Fruit fly (Drosophila melanogaster): ENCODE data around the gene CG31495.

CG31495 gene

DNA sequence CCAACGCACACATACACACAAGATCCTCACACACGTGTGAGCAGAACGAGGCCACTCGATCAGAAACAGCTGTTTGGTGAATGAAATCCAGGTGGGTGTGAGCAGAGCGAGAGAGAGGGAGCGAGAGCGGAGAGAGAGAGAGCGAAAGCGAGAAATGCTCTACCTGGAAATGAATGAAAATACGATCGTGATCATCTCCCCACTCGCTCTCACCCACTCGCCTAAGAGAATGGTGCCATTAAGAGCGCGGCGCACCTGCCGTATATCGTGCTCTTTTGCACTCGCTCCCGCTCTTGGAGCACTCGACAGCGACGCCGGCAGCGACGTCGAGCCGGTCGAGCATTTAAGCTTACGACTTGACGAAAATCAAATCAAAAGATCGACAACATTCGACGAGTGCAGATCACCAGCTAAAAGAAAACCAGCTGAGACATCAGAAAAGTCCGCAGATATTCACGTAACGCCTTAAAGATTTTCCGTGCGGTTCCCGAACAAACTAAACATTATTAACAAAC lies 26.9 kb downstream of the CG31495 start, which contains the start of the genes tal-1A, tal-2A, tal-3A and tal-AA:
Gene tal-1A, plus strand, starts transcription at position 374 of the 515 bp plus-strand sequence.
Gene tal-2A, plus strand, starts transcription at position 374 of the 515 bp plus-strand sequence.
Gene tal-3A, plus strand, starts transcription at position 374 of the 515 bp plus-strand sequence.
Gene tal-AA, plus strand, starts transcription at position 374 of the 515 bp plus-strand sequence.
- peak in 1 of 2 experiments; percentile 20 for TF ChIP-seq EcR (GFP tag; optimal IDR thresholded peaks at IDR 0.05)
- no peak for TF ChIP-seq usp (GFP tag; optimal IDR thresholded peaks at IDR 0.05)
- TF ChIP-seq CG8478 (optimal IDR thresholded peaks at IDR 0.05) = peak; percentile 11
- TF ChIP-seq Dll (optimal IDR thresholded peaks at IDR 0.05) = peak; percentile 94
- TF ChIP-seq pan (optimal IDR thresholded peaks at IDR 0.05) = no peak
- no peak for TF ChIP-seq psq (optimal IDR thresholded peaks at IDR 0.05)

DNA sequence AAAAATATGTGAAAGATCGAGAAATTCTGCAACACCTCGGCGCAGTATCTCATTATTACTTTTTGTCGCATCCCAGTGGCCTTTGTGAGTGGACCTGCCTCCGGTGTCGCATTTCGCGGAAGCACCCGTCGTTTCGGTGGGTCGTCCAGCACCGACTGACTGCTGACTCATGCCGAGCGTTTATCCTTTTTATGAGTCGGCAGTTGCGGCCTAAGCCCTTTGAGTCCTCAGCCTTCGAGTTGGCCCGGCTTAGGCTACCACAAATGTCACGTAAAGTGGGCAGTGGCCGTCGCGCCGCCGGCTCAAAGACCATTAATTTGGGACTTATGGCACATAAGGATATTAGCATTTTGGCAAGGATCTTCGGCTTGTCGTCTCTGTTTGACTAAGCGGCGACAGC lies 28.0 kb downstream of the CG31495 start:
- TF ChIP-seq CG8478 (optimal IDR thresholded peaks at IDR 0.05) = no peak
- no peak for TF ChIP-seq pan (optimal IDR thresholded peaks at IDR 0.05)
- TF ChIP-seq psq (optimal IDR thresholded peaks at IDR 0.05) = no peak

DNA sequence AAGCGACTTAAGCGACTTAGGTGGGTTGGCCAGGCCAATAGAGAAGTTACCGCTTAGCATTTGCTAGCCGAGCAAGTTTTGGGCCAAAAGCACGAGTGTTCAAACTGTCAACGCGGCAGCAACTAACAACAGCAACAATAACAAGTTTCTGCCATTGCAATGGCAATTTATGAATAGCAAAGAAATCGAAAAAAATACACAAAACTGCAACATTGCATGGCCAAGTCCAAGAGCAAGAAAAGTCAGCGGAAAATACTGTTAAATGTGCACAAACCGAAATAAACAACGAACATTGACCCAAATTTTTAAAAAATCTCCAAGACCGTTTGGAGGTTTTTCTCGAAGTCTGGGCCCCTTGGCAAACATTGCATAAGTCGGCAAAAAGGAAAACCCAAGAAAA lies 29.4 kb downstream of the CG31495 start:
- TF ChIP-seq usp (GFP tag; optimal IDR thresholded peaks at IDR 0.05) (no peak), EcR (GFP tag; optimal IDR thresholded peaks at IDR 0.05) (no peak), CG8478 (optimal IDR thresholded peaks at IDR 0.05) (no peak), psq (optimal IDR thresholded peaks at IDR 0.05) (no peak), pan (optimal IDR thresholded peaks at IDR 0.05) (no peak), Dll (optimal IDR thresholded peaks at IDR 0.05) (no peak)

DNA sequence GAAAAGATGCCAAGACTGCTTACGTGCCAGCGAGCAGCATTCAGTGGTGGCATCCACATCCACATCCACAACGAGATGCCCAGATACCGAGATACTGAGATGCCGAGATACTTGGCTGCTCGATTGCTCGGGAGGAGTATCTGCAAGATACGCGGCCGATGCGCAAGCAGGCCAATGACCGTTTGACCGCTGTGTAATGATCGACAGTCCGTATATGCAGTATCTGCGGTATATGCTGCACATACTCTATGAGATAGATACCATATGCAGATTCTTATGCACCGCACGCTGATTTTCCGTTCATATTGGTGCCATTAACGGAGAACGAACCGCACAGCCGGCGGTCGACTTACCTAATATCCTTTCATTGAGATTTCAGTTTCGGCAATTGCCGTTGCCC lies 30.5 kb downstream of the CG31495 start:
- TF ChIP-seq EcR (GFP tag; optimal IDR thresholded peaks at IDR 0.05) (peak in 1 of 2 experiments; percentile 14), pan (optimal IDR thresholded peaks at IDR 0.05) (no peak), Dll (optimal IDR thresholded peaks at IDR 0.05) (no peak)

DNA sequence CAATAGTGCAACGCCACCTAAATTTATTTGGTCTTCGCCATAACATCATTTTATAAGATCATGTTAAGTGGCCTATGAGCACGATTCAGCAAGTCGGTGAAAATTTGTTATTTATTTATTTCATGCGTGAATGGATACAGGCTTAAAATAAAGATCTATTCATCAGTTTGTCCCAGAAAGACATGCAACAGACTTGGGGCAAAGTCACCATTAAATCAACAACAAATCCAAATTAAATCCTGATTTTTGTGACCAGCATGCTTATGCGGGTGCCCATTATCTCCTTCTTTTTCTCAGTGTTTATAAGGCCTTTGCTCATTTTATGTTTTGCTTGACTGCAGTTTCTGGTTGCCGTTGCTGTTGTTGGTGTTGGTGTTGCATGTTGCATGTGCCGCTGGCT lies 31.8 kb downstream of the CG31495 start:
- no peak for TF ChIP-seq EcR (GFP tag; optimal IDR thresholded peaks at IDR 0.05)
- TF ChIP-seq CG8478 (optimal IDR thresholded peaks at IDR 0.05) = no peak
- TF ChIP-seq Dll (optimal IDR thresholded peaks at IDR 0.05) = no peak
- no peak for TF ChIP-seq psq (optimal IDR thresholded peaks at IDR 0.05)
- TF ChIP-seq usp (GFP tag; optimal IDR thresholded peaks at IDR 0.05) = no peak
- TF ChIP-seq pan (optimal IDR thresholded peaks at IDR 0.05) = no peak

DNA sequence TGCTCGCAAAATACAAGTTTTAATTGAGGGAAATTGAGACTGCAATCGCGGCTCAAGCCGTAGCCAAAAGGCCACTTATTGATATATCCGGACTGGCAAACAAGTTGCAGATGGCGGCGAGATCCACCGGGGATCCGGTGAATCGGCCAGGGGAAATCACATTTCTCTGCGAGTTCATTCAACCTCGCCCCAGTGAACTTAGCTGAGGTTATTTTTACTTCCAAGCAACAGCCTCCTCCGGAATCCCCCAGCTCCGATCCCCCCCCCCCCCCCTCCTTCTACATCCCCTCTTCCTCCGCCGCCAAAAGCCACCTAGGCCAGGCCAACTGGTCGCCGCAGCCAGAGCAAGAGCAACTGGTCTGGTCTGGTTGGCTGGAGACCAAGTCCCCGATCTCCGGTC lies 32.4 kb downstream of the CG31495 start:
- TF ChIP-seq EcR (GFP tag; optimal IDR thresholded peaks at IDR 0.05) (peak; percentile 61 to 99), pan (optimal IDR thresholded peaks at IDR 0.05) (no peak), psq (optimal IDR thresholded peaks at IDR 0.05) (no peak)

DNA sequence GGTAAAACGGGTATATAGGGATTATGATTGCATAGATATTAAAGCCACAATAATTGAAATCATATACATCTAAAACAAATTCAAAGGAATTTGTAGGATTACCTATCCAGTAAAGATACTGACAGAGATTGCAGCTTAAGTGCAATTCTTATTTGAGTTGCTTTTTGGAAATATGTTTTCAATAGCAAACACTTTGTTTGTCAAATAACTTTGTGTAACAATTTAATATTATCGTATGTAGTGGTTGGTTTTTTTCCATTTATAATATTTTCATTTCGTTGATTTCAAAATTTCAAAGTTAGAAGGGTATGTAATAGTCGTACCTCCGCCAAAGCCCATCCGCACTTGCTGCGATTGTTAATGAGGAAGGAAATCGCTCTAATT lies 33.0 kb downstream of the CG31495 start:
- TF ChIP-seq CG8478 (optimal IDR thresholded peaks at IDR 0.05) (no peak), usp (GFP tag; optimal IDR thresholded peaks at IDR 0.05) (no peak), EcR (GFP tag; optimal IDR thresholded peaks at IDR 0.05) (no peak), Dll (optimal IDR thresholded peaks at IDR 0.05) (no peak), pan (optimal IDR thresholded peaks at IDR 0.05) (peak; percentile 25)

DNA sequence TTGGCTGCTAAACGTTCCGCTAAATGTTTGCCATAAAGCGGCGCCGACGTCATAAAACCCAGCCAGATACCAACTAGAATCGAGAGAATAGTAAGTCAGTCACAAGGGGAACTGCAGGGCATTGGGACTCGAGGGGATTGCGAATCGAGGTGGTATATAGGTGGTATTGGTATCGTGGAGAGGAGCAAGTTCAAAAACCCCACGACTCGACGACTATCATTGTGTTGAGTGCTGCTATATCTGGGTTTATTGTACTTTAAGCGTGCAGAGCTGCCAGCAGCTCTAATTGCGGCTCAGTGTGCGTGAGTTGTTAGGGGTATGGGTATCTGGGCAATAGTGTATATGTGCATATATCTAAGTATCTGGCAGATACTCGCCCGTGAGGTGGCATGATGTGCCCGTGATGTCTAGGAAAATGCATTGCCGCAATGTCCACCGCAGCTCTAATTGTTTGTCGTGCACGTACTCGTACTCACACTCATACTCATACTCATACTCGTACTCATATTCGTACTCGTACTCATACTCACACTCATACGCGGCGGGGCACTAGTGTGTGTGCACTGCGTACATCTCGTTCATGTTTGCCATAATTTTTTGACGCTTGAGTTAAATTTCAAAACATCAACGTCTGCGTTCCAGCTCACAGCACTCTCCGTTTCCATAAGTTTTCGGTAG lies 33.6 kb downstream of the CG31495 start:
- no peak for TF ChIP-seq psq (optimal IDR thresholded peaks at IDR 0.05)
- no peak for TF ChIP-seq pan (optimal IDR thresholded peaks at IDR 0.05)
- no peak for TF ChIP-seq usp (GFP tag; optimal IDR thresholded peaks at IDR 0.05)
- no peak for TF ChIP-seq Dll (optimal IDR thresholded peaks at IDR 0.05)
- TF ChIP-seq CG8478 (optimal IDR thresholded peaks at IDR 0.05) = no peak
- TF ChIP-seq EcR (GFP tag; optimal IDR thresholded peaks at IDR 0.05) = peak in 1 of 2 experiments; percentile 93

DNA sequence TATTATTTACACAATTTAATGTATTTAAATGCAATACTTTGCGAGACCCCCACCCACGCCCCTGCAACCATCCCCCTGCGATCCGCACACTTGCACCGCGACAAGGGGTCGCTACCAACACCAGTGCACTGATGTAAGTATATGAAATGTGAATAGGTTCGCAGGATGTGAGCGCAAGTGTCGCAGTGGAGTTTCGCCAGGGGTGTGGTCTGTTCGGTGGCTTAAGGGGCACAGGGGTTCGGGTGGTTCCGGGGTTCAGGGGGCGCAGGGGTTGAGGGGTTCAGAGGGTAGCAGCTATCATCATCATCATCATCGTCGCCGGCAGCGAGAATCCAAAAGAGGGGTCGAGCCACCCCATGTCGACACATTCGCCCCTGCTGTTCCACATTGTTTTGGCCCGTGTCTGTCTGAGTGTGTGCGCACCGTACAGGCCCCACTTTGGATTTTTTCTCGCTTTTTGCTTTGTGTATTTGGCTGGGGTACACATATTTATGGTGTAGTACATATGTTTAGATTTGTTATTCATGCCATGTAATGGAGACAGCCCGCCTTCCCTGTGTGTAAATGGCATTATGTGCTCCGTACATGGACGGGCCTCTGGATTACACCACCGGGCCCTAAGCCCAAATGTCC lies 34.6 kb downstream of the CG31495 start:
- TF ChIP-seq psq (optimal IDR thresholded peaks at IDR 0.05) (no peak), EcR (GFP tag; optimal IDR thresholded peaks at IDR 0.05) (no peak), usp (GFP tag; optimal IDR thresholded peaks at IDR 0.05) (no peak), CG8478 (optimal IDR thresholded peaks at IDR 0.05) (no peak), Dll (optimal IDR thresholded peaks at IDR 0.05) (no peak), pan (optimal IDR thresholded peaks at IDR 0.05) (no peak)

DNA sequence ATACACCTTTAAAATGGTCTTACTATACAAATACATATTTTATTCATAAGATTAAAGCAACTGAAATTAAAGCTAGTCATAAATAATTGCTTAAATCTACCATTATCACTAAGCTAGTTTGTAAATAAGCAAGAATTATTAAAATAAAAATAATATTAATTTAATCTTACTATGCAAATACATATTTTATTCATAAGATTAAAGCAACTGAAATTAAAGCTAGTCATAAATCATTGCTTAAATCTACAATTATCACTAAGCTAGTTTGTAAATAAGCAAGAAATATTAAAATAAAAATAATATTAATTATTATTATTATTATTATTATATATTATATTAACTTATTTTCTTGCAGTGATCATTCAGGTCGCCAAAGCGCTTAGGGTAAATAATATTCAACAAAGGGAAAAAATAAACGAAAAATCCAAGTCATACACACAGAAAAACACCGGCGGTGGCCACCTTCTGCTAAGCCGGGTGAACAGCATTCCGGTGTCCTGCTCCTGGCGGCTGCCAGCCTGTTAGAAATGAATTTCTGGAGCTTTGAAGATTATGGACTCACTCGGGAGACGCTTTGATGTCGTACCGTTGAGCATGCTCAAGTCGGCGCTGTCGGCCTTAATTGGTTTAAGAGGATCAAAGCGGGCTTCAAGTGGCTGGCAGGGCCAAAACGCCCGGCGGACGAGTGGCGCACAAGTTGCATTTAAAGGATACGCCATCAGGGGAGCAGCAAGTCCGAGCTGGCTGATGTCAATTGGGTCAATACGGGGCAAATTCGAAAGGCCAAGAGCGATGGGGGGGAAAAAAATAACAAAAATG lies 35.6 kb downstream of the CG31495 start:
- TF ChIP-seq Dll (optimal IDR thresholded peaks at IDR 0.05) = no peak
- TF ChIP-seq psq (optimal IDR thresholded peaks at IDR 0.05) = no peak

DNA sequence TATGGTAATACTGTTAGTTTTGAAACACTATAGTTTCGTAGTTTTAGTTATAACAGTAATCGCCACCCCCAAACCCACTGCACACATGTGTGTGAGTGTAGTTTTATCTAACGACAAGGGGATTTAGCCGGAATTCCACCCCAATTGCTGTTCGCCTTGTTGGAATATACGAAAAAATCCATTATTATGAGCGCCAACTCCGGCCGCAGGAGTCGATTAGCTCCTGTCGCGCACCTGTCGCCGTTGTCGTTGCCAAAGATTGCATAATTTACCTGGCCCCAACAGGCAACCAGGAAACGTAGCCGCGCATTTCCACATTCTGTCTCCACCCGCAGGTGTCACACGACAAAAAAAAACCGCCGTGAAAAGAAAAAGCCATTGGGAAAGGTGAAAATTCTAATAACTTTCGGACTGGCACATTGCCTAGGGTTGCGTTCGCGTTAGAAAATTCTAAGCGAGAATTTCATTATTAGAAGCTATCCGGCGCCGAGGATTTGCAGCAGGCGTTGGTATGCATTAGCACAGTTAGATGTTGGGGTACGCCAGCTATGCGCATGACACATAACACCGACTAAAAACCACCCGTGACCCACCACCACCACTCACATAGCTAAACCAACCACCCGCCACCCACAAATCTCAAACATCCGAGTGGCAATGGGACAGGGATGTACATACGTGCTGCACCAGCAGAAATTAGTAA lies 36.4 kb downstream of the CG31495 start:
- TF ChIP-seq EcR (GFP tag; optimal IDR thresholded peaks at IDR 0.05) (no peak), pan (optimal IDR thresholded peaks at IDR 0.05) (no peak), psq (optimal IDR thresholded peaks at IDR 0.05) (no peak), CG8478 (optimal IDR thresholded peaks at IDR 0.05) (no peak), Dll (optimal IDR thresholded peaks at IDR 0.05) (no peak), usp (GFP tag; optimal IDR thresholded peaks at IDR 0.05) (no peak)

All from whole organism.